Worm (Caenorhabditis elegans) whole organism, L4 larva: ENCODE data around the gene srg-33.

Experiments used
- R02D3.7 ChIP-seq: fragments of 150-350 bp; sonication (generic microtip); optimal IDR thresholded peaks from 3 replicates; lab custom pipeline; 2014; ENCODE audit warnings: missing biosample characterization, missing genetic modification characterization
- Y48G9A.11 ChIP-seq: fragments of 200-800 bp; sonication (Bioruptor generic); IDR thresholded peaks from 2 replicates; pipeline ENCODE4 v1.3.6; 2022; ENCODE audit warnings: missing genetic modification reagents, missing genetic modification characterization, missing compliant biosample characterization
- ceh-82 ChIP-seq: sonication (generic microtip); optimal IDR thresholded peaks from 2 replicates; lab custom pipeline; 2017; ENCODE audit warnings: missing biosample characterization, missing genetic modification characterization
- daf-12 ChIP-seq: fragments of 150-350 bp; optimal IDR thresholded peaks from 2 replicates; lab custom pipeline; 2014; ENCODE audit warnings: missing biosample characterization, missing genetic modification reagents, missing genetic modification characterization
- daf-8 ChIP-seq: fragments of 200-800 bp; sonication (Bioruptor generic); IDR thresholded peaks from 2 replicates; pipeline ENCODE4 v1.3.6; 2022; ENCODE audit warnings: missing genetic modification characterization, missing compliant biosample characterization
- dpl-1 ChIP-seq: fragments of 150-350 bp; optimal IDR thresholded peaks from 2 replicates; lab custom pipeline; 2014; ENCODE audit warnings: missing biosample characterization, missing genetic modification reagents, missing genetic modification characterization
- duxl-1 ChIP-seq: sonication (generic microtip); optimal IDR thresholded peaks from 2 replicates; lab custom pipeline; 2016; ENCODE audit warnings: mild to moderate bottlenecking, missing genetic modification characterization, moderate library complexity, missing compliant biosample characterization; ENCODE audit not compliant: poor library complexity
- lin-13 ChIP-seq: fragments of 150-350 bp; optimal IDR thresholded peaks from 2 replicates; lab custom pipeline; 2014; ENCODE audit warnings: missing biosample characterization, missing genetic modification reagents, missing genetic modification characterization
- nhr-10 ChIP-seq: fragments of 150-350 bp; optimal IDR thresholded peaks from 2 replicates; lab custom pipeline; 2014; ENCODE audit warnings: missing biosample characterization, missing genetic modification characterization
- nhr-237 ChIP-seq: sonication (generic microtip); optimal IDR thresholded peaks from 2 replicates; lab custom pipeline; 2017; ENCODE audit warnings: missing biosample characterization, missing genetic modification characterization
- pha-4 ChIP-seq, 2 experiments: fragments of 150-350 bp in 1 of 2; fragments of 200-800 bp in 1 of 2; sonication (Bioruptor generic) in 1 of 2; IDR thresholded peaks in 1 of 2; optimal IDR thresholded peaks in 1 of 2; 2 replicates each; pipeline versions ENCODE4 v1.3.6 to Lab custom; 2014 to 2022; ENCODE audit warnings: missing genetic modification characterization in 2 of 2, missing genetic modification reagents in 2 of 2, missing biosample characterization in 1 of 2, missing compliant biosample characterization in 1 of 2
- pqm-1 ChIP-seq: sonication (generic microtip); optimal IDR thresholded peaks from 2 replicates; lab custom pipeline; 2017; ENCODE audit warnings: missing biosample characterization, missing genetic modification characterization
- sdz-12 ChIP-seq: fragments of 200-800 bp; sonication (Bioruptor generic); optimal IDR thresholded peaks from 2 replicates; lab custom pipeline; 2018; ENCODE audit warnings: mild to moderate bottlenecking, missing genetic modification characterization, missing compliant biosample characterization
- skn-1 ChIP-seq: fragments of 150-350 bp; optimal IDR thresholded peaks from 2 replicates; lab custom pipeline; 2014; ENCODE audit warnings: missing biosample characterization, missing genetic modification characterization

DNA sequence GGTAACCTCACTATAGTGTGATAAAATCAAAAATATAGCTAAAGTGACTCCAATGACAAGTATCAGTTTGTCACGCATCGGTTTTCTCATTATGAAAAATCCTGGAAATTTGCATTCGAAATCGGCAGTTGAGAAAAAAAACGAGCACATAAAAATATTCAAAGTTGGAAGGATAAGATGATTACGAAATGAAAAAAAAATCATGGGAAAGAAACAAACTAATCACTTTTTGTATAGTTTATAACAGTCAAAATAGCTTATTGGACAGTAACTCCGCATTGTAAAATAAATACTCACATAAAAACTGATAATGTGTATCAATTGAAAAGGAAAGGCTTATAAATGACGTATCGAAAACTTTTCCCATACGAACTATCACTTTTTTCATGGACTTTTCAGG lies 49.1 kb upstream of the srg-33 start, which contains the start of gene C16D9.4:
- TF ChIP-seq daf-8 (GFP tag; lab: Robert Waterston, UW) (no peak), pqm-1 (tag; lab: Kevin White, UChicago) (no peak), skn-1 (no peak), nhr-237 (no peak), duxl-1 (tag; lab: Kevin White, UChicago) (no peak), lin-13 (no peak), sdz-12 (GFP tag; lab: Kevin White, UChicago) (no peak), Y48G9A.11 (GFP tag; lab: Robert Waterston, UW) (no peak), ceh-82 (no peak), R02D3.7 (no peak), nhr-10 (tag; lab: Kevin White, UChicago) (no peak), dpl-1 (GFP tag; lab: Kevin White, UChicago) (no peak), pha-4 (GFP tag; IDR thresholded peaks at IDR 0.05; lab: Robert Waterston, UW) (no peak), pha-4 (tag; optimal IDR thresholded peaks at IDR 0.05; lab: Kevin White, UChicago) (no peak), daf-12 (tag; lab: Kevin White, UChicago) (no peak)
